Fruit fly (Drosophila melanogaster) whole organism, pupa: ENCODE results near the gene CG32655.

Source experiments
- CG10348 ChIP-seq: fragments of 200-800 bp; sonication (Bioruptor generic); IDR thresholded peaks from 2 replicates; pipeline ENCODE4 v1.3.6; 2022; ENCODE audit warnings: missing biosample characterization, missing genetic modification characterization
- CG12605 ChIP-seq: fragments of 200-800 bp; sonication (Bioruptor generic); IDR thresholded peaks from 2 replicates; pipeline ENCODE4 v1.3.6; 2022; ENCODE audit warnings: missing biosample characterization, missing genetic modification characterization
- CG13204 ChIP-seq: fragments of 200-800 bp; sonication (Bioruptor generic); optimal IDR thresholded peaks from 2 replicates; lab custom pipeline; 2018; ENCODE audit warnings: missing biosample characterization, mild to moderate bottlenecking, missing genetic modification characterization, moderate library complexity
- CG14655 ChIP-seq: fragments of 200-800 bp; sonication (Bioruptor generic); optimal IDR thresholded peaks from 3 replicates; lab custom pipeline; 2017; ENCODE audit warnings: mild to moderate bottlenecking, missing biosample characterization, missing genetic modification reagents, missing genetic modification characterization
- CG15710 ChIP-seq: fragments of 200-800 bp; sonication (Bioruptor generic); optimal IDR thresholded peaks from 2 replicates; lab custom pipeline; 2018; ENCODE audit warnings: missing biosample characterization, mild to moderate bottlenecking, missing genetic modification characterization, moderate library complexity
- CG17806 ChIP-seq: fragments of 200-800 bp; sonication (Bioruptor generic); optimal IDR thresholded peaks from 2 replicates; lab custom pipeline; 2018; ENCODE audit warnings: missing biosample characterization, mild to moderate bottlenecking, missing genetic modification characterization, moderate library complexity
- CG32121 ChIP-seq: fragments of 200-800 bp; sonication (Bioruptor generic); IDR thresholded peaks from 2 replicates; pipeline ENCODE4 v1.3.6; 2022; ENCODE audit warnings: missing biosample characterization, missing genetic modification characterization
- CG34367 ChIP-seq: fragments of 200-800 bp; sonication (Bioruptor generic); optimal IDR thresholded peaks from 2 replicates; lab custom pipeline; 2018; ENCODE audit warnings: missing biosample characterization, mild to moderate bottlenecking, missing genetic modification characterization
- CG4496 ChIP-seq: fragments of 200-800 bp; sonication (Bioruptor generic); IDR thresholded peaks from 3 replicates; pipeline ENCODE4 v1.3.6; 2022; ENCODE audit warnings: missing biosample characterization, missing genetic modification characterization
- CG8159 ChIP-seq: fragments of 200-800 bp; sonication (Bioruptor generic); optimal IDR thresholded peaks from 3 replicates; lab custom pipeline; 2018; ENCODE audit warnings: missing biosample characterization, mild to moderate bottlenecking, missing genetic modification characterization, moderate library complexity
- CG8301 ChIP-seq: fragments of 200-800 bp; sonication (Bioruptor generic); optimal IDR thresholded peaks from 2 replicates; lab custom pipeline; 2018; ENCODE audit warnings: missing biosample characterization, mild to moderate bottlenecking, missing genetic modification characterization
- CG9948 ChIP-seq: fragments of 200-800 bp; sonication (Bioruptor generic); optimal IDR thresholded peaks from 2 replicates; lab custom pipeline; 2018; ENCODE audit warnings: missing biosample characterization, mild to moderate bottlenecking, missing genetic modification characterization, moderate library complexity
- D1 ChIP-seq: fragments of 200-800 bp; sonication (Bioruptor generic); optimal IDR thresholded peaks from 2 replicates; lab custom pipeline; 2018; ENCODE audit warnings: missing biosample characterization, mild to moderate bottlenecking, missing genetic modification characterization, moderate library complexity
- EcR ChIP-seq: fragments of 200-800 bp; sonication (Bioruptor generic); optimal IDR thresholded peaks from 3 replicates; lab custom pipeline; 2019; ENCODE audit warnings: missing biosample characterization, missing genetic modification characterization, mild to moderate bottlenecking, moderate library complexity, missing genetic modification reagents
- Ets98B ChIP-seq: fragments of 200-800 bp; sonication (Bioruptor generic); IDR thresholded peaks from 2 replicates; pipeline ENCODE4 v1.3.6; 2022; ENCODE audit warnings: missing biosample characterization, missing genetic modification characterization
- Pif1A ChIP-seq: fragments of 200-800 bp; sonication (Bioruptor generic); optimal IDR thresholded peaks from 3 replicates; lab custom pipeline; 2016; ENCODE audit warnings: missing biosample characterization, missing genetic modification characterization
- Pif1B ChIP-seq: fragments of 200-800 bp; sonication (Bioruptor generic); optimal IDR thresholded peaks from 3 replicates; lab custom pipeline; 2016; ENCODE audit warnings: missing biosample characterization, missing genetic modification characterization
- Snoo ChIP-seq: fragments of 200-800 bp; sonication (Bioruptor generic); optimal IDR thresholded peaks from 3 replicates; lab custom pipeline; 2017; ENCODE audit warnings: missing biosample characterization, mild to moderate bottlenecking, missing genetic modification characterization, inconsistent platforms
- fd96Ca ChIP-seq: fragments of 200-800 bp; sonication (Bioruptor generic); IDR thresholded peaks from 3 replicates; pipeline ENCODE4 v1.3.6; 2022; ENCODE audit warnings: missing biosample characterization, missing genetic modification characterization
- gl ChIP-seq: fragments of 200-800 bp; sonication (Bioruptor generic); optimal IDR thresholded peaks from 2 replicates; lab custom pipeline; 2018; ENCODE audit warnings: missing biosample characterization, mild to moderate bottlenecking, missing genetic modification characterization
- rn ChIP-seq: fragments of 200-800 bp; sonication (Bioruptor generic); IDR thresholded peaks from 2 replicates; pipeline ENCODE4 v1.3.6; 2022; ENCODE audit warnings: missing biosample characterization, missing genetic modification characterization

CG32655 gene

DNA sequence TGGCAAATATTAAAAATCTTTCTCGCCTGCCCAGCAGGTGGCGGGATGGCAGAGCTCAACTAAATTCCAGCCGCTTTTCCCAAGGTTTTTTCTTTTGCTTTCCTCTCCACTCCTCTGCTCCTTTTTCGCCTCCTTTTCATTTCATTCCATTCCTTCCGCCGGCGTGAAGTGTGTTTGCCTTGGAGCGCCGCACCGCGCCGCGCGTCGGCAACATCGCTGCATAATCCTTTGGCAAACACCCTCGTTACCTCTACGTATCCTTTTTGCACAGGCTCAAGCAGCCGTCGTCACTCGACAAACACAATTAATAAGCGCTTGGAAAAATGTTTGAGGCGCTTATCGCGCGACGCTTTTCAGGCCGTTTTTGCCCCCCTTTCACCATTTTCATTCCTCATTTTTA lies 30.3 kb upstream of the CG32655 start:
- no peak for TF ChIP-seq Snoo (tag; lab: Kevin White, UChicago)
- TF ChIP-seq Pif1B (GFP tag; lab: Kevin White, UChicago) = no peak
- no peak for TF ChIP-seq CG4496 (GFP tag; lab: Robert Waterston, UW)
- no peak for TF ChIP-seq CG15710 (tag; lab: Kevin White, UChicago)

- TF ChIP-seq Pif1A (GFP tag; lab: Kevin White, UChicago) (no peak), CG34367 (tag; lab: Kevin White, UChicago) (no peak), CG8301 (tag; lab: Kevin White, UChicago) (no peak), D1 (tag; lab: Kevin White, UChicago) (no peak)
Observed at dm6 chrX:12260788-12261187, 25.1 kb upstream of the CG32655 start.

DNA sequence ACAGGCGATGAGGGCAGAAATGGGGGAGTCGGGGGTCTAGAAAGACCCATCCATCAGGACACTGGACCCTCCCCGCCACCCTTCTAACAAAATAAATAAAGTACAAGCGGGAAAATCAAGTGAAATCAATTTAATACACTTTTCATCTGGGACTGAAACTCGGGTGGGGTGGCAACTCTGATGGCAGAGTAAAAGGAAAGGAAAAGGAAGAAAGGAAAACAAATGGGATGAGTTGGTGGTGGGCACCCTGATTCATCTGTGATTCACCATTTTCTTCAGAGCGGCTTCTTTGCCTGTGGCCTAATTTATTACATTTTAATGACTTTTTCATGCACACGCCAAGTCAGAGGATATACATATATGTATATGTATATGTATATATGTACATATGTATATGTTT lies 23.8 kb upstream of the CG32655 start:
- no peak for TF ChIP-seq rn

- TF ChIP-seq D1 (tag; lab: Kevin White, UChicago) (no peak), Pif1A (GFP tag; lab: Kevin White, UChicago) (no peak), CG17806 (tag; lab: Kevin White, UChicago) (no peak)
Observed at dm6 chrX:12258928-12259327, 23.3 kb upstream of the CG32655 start.

DNA sequence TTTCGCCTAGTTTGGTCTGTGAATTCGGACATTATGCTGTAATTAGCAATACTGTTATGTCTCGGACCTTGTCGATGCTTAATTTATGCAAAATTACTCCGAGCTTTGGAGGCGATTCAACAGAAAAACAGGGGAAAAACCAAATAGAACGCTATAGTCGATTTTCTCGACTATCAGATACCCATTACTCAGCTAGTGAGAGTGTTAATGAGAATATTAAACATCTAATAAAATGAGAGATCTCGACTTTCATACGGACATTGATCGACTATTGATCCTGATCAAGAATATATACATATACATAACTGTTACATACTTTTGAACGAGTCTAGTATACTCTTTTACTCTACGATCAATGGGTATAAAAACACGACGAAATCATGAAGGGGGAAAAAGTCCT lies 13.2 kb upstream of the CG32655 start:
- no peak for TF ChIP-seq Snoo (tag; lab: Kevin White, UChicago)
- TF ChIP-seq D1 (tag; lab: Kevin White, UChicago) = no peak
- TF ChIP-seq CG13204 (GFP tag; lab: Kevin White, UChicago) = no peak
- no peak for TF ChIP-seq CG12605 (GFP tag; lab: Robert Waterston, UW)
- TF ChIP-seq rn = no peak
- TF ChIP-seq CG32121 (GFP tag; lab: Robert Waterston, UW) = no peak
- no peak for TF ChIP-seq gl (tag; lab: Kevin White, UChicago)
- TF ChIP-seq CG15710 (tag; lab: Kevin White, UChicago) = peak; percentile 13
- TF ChIP-seq EcR = no peak
- no peak for TF ChIP-seq Pif1B (GFP tag; lab: Kevin White, UChicago)
- no peak for TF ChIP-seq CG14655 (GFP tag; lab: Kevin White, UChicago)
- no peak for TF ChIP-seq CG34367 (tag; lab: Kevin White, UChicago)
- TF ChIP-seq CG8159 (tag; lab: Kevin White, UChicago) = peak; percentile 29
- no peak for TF ChIP-seq CG8301 (tag; lab: Kevin White, UChicago)
- TF ChIP-seq fd96Ca (GFP tag; lab: Robert Waterston, UW) = no peak
- TF ChIP-seq CG17806 (tag; lab: Kevin White, UChicago) = peak; percentile 23
- peak; percentile 18 for TF ChIP-seq CG9948
- TF ChIP-seq Ets98B (GFP tag; lab: Robert Waterston, UW) = no peak
- TF ChIP-seq Pif1A (GFP tag; lab: Kevin White, UChicago) = no peak
- TF ChIP-seq CG10348 (GFP tag; lab: Robert Waterston, UW) = no peak
- TF ChIP-seq CG4496 (GFP tag; lab: Robert Waterston, UW) = no peak

- TF ChIP-seq CG8159 (tag; lab: Kevin White, UChicago) (peak; percentile 28), CG15710 (tag; lab: Kevin White, UChicago) (no peak)
Observed at dm6 chrX:12248049-12248448, 12.4 kb upstream of the CG32655 start.

- peak; percentile 6 for TF ChIP-seq Snoo (tag; lab: Kevin White, UChicago)
- TF ChIP-seq EcR = no peak
- no peak for TF ChIP-seq CG12605 (GFP tag; lab: Robert Waterston, UW)
- peak; percentile 25 for TF ChIP-seq CG9948
- TF ChIP-seq rn = no peak
- TF ChIP-seq Pif1A (GFP tag; lab: Kevin White, UChicago) = no peak
- TF ChIP-seq D1 (tag; lab: Kevin White, UChicago) = no peak
- no peak for TF ChIP-seq Ets98B (GFP tag; lab: Robert Waterston, UW)
- TF ChIP-seq CG13204 (GFP tag; lab: Kevin White, UChicago) = no peak
- peak; percentile 1 for TF ChIP-seq CG15710 (tag; lab: Kevin White, UChicago)
- TF ChIP-seq CG14655 (GFP tag; lab: Kevin White, UChicago) = no peak
- peak; percentile 10 for TF ChIP-seq CG17806 (tag; lab: Kevin White, UChicago)
- TF ChIP-seq CG8159 (tag; lab: Kevin White, UChicago) = peak; percentile 54
Observed at dm6 chrX:12246285-12246684, 10.6 kb upstream of the CG32655 start.

DNA sequence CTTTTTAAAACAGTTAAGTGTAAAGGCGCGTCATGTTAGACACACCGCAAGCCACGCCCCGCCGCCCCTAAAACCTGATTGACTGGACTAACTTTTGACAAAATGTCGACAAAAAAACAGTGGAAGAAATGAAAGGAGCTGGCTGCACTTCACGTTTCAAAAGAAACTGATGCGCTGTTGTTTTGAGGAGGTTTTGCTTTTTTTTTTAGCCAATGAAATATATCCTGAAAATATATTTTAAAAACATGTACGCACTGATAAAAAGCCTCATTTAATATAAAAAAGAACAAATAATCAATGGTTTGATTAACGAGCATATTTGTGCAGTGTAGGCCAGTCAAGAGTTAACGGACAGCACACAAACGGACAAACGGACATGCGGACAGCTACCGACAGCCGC lies 9.9 kb upstream of the CG32655 start:
- TF ChIP-seq gl (tag; lab: Kevin White, UChicago) (no peak), CG8159 (tag; lab: Kevin White, UChicago) (peak; percentile 16), CG17806 (tag; lab: Kevin White, UChicago) (peak; percentile 1)
